Worm (Caenorhabditis elegans): ENCODE data around the gene btb-7.

ce11 chrII:1725735-1726134 is 12.7 kb downstream of the btb-7 start, which contains the start of gene F45C12.17:
- TF ChIP-seq ama-1 (optimal IDR thresholded peaks at IDR 0.05) (no peak), nhr-12 (tag; optimal IDR thresholded peaks at IDR 0.05) (no peak), skn-1 (tag; optimal IDR thresholded peaks at IDR 0.05) (no peak), lin-39 (tag; optimal IDR thresholded peaks at IDR 0.05) (no peak), fkh-8 (tag; optimal IDR thresholded peaks at IDR 0.05) (no peak), ceh-63 (GFP tag; optimal IDR thresholded peaks at IDR 0.05) (no peak), unc-86 (tag; optimal IDR thresholded peaks at IDR 0.05) (no peak), ztf-11 (tag; optimal IDR thresholded peaks at IDR 0.05) (no peak)

All from whole organism, L1 larva.